Worm (Caenorhabditis elegans): ENCODE results near the gene crn-4.

ce11 chrX:2210164-2210563 lies 47.7 kb downstream of the crn-4 start:
- TF ChIP-seq snpc-4 (tag; optimal IDR thresholded peaks at IDR 0.05) (no peak), tbx-2 (tag; optimal IDR thresholded peaks at IDR 0.05) (no peak), ceh-82 (tag; optimal IDR thresholded peaks at IDR 0.05) (no peak), elt-2 (tag; optimal IDR thresholded peaks at IDR 0.05) (no peak), nhr-23 (tag; optimal IDR thresholded peaks at IDR 0.05) (peak; percentile 9), unc-39 (tag; optimal IDR thresholded peaks at IDR 0.05) (no peak), fkh-2 (tag; optimal IDR thresholded peaks at IDR 0.05) (no peak)
